Worm (Caenorhabditis elegans): ENCODE data around the gene F35H8.2.

F35H8.2 gene

DNA sequence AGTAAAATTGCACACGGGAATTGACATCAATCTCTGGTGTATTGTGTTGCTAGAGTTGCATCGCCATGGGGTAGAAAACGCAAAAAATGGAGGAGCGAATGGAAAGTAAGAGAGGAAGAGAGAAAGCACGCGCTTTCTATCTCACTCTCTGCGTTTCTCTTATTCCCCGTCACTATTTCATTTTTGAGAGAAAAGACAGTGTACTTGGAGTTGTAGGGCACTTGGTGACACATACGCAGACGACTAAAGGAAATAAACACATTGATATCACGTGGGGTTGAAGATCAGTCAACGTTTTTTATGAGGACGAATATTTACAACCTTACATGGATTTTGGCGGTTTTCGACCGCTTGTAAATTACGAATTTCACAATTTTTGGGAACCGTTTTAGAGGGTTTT lies 48.1 kb downstream of the F35H8.2 start (continued):
- TF ChIP-seq zim-3 (tag; optimal IDR thresholded peaks at IDR 0.05) (no peak), ztf-25 (GFP tag; IDR thresholded peaks at IDR 0.05) (no peak), C06A6.2 (GFP tag; conservative IDR thresholded peaks at IDR 0.05) (peak; percentile 61; the same call in 1 of the 2 replicates), fkh-3 (tag; optimal IDR thresholded peaks at IDR 0.05) (no peak), Y53G8AR.9 (GFP tag; conservative IDR thresholded peaks at IDR 0.05) (no peak), unc-130 (GFP tag; optimal IDR thresholded peaks at IDR 0.05) (no peak), mxl-1 (tag; optimal IDR thresholded peaks at IDR 0.05) (no peak), nhr-179 (tag; optimal IDR thresholded peaks at IDR 0.05) (no peak), F22D6.2 (tag; optimal IDR thresholded peaks at IDR 0.05) (peak; percentile 85), nfya-2 (GFP tag; IDR thresholded peaks at IDR 0.05) (no peak), ceh-91 (GFP tag; IDR thresholded peaks at IDR 0.05) (no peak), mcd-1 (GFP tag; IDR thresholded peaks at IDR 0.05) (peak; percentile 60), ztf-26 (tag; optimal IDR thresholded peaks at IDR 0.05) (peak; percentile 80), unc-62 (GFP tag; optimal IDR thresholded peaks at IDR 0.05) (peak; percentile 59), madf-8 (GFP tag; conservative IDR thresholded peaks at IDR 0.05) (no peak), tbx-9 (tag; optimal IDR thresholded peaks at IDR 0.05; ENCODE audit: borderline replicate concordance) (no peak), dpl-1 (GFP tag; optimal IDR thresholded peaks at IDR 0.05) (no peak), F52B5.7 (tag; optimal IDR thresholded peaks at IDR 0.05) (no peak), athp-1 (tag; optimal IDR thresholded peaks at IDR 0.05) (peak; percentile 43), dpff-1 (tag; optimal IDR thresholded peaks at IDR 0.05) (no peak), lin-54 (GFP tag; optimal IDR thresholded peaks at IDR 0.05) (peak; percentile 69), nhr-27 (tag; optimal IDR thresholded peaks at IDR 0.05) (no peak), chd-7 (tag; optimal IDR thresholded peaks at IDR 0.05) (peak; percentile 92), ceh-40 (GFP tag; IDR thresholded peaks at IDR 0.05) (no peak), snpc-3.4 (tag; optimal IDR thresholded peaks at IDR 0.05) (no peak), hmg-20 (GFP tag; IDR thresholded peaks at IDR 0.05) (no peak), Y56A3A.18 (GFP tag; IDR thresholded peaks at IDR 0.05) (0 out of 2 replicates have a peak, but pooled peaks have one; percentile 52), nhr-80 (tag; optimal IDR thresholded peaks at IDR 0.05) (peak; percentile 97), attf-6 (GFP tag; IDR thresholded peaks at IDR 0.05) (no peak), snpc-4 (GFP tag; optimal IDR thresholded peaks at IDR 0.05) (peak; percentile 16), snpc-4 (tag; optimal IDR thresholded peaks at IDR 0.05) (peak in 3 of 4 experiments; percentile 57 to 65 (median 60)), lin-35 (GFP tag; optimal IDR thresholded peaks at IDR 0.05) (peak in 1 of 3 experiments; percentile 63), ama-1 (optimal IDR thresholded peaks at IDR 0.05) (no peak), ama-1 (GFP tag; optimal IDR thresholded peaks at IDR 0.05) (no peak), Y67H2A.10 (GFP tag; conservative IDR thresholded peaks at IDR 0.05) (no peak), F37B4.10 (GFP tag; IDR thresholded peaks at IDR 0.05) (no peak), tbp1 (GFP tag; optimal IDR thresholded peaks at IDR 0.05) (peak; percentile 67), ztf-28 (GFP tag; IDR thresholded peaks at IDR 0.05) (no peak), ztf-22 (GFP tag; optimal IDR thresholded peaks at IDR 0.05) (peak; percentile 90), mel-28 (tag; optimal IDR thresholded peaks at IDR 0.05; ENCODE audit: borderline replicate concordance) (no peak), F10E7.11 (tag; optimal IDR thresholded peaks at IDR 0.05) (no peak), sdz-38 (tag; optimal IDR thresholded peaks at IDR 0.05) (no peak), ceh-79 (tag; optimal IDR thresholded peaks at IDR 0.05) (no peak), madf-6 (GFP tag; IDR thresholded peaks at IDR 0.05) (no peak), ceh-27 (GFP tag; optimal IDR thresholded peaks at IDR 0.05) (peak; percentile 93), gei-17 (GFP tag; optimal IDR thresholded peaks at IDR 0.05) (peak; percentile 54), F55B11.4 (tag; optimal IDR thresholded peaks at IDR 0.05; ENCODE audit: borderline replicate concordance, insufficient read depth) (no peak), hlh-12 (tag; optimal IDR thresholded peaks at IDR 0.05) (no peak), ccch-3 (GFP tag; optimal IDR thresholded peaks at IDR 0.05) (no peak), F23B12.7 (tag; optimal IDR thresholded peaks at IDR 0.05; ENCODE audit: insufficient read depth) (peak; percentile 74)

All from whole organism, young adult.